Worm (Caenorhabditis elegans) whole organism, dauer: ENCODE data around the gene M28.10.

ENCODE experiments used
- unc-62 ChIP-seq: sonication (generic microtip); optimal IDR thresholded peaks from 2 replicates; lab custom pipeline; 2017; ENCODE audit warnings: missing biosample characterization, missing genetic modification reagents, missing genetic modification characterization

Gene M28.10

ce11 chrII:10646901-10647566 lies at the start of gene M28.10:
Gene M28.10, plus strand, starts transcription at chrII:10647516.
- TF ChIP-seq unc-62 (GFP tag; lab: Kevin White, UChicago), result no peak

DNA sequence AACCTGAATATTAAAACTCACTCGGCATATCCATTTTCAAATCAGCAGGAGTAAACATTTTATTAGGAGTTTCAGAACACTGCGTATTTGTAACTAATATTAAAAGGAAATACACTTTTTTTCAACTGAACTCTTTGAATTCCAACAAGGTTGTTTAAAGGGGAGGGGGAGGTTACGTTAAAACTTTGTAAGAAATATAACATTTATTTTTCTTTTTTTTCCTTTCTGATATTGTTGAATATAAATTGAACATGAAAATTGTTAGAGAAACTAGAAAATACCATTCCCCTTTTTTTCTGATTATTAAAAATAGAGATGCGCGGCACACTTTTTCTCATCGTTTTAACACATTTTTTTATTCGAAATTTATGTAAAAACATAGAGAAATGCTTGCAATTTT lies 49.3 kb upstream of the M28.10 start, which contains the start of gene C14A4.8:
Gene C14A4.8 (minus strand): TSS at position 101 of the 400 bp plus-strand sequence.
- no peak for TF ChIP-seq unc-62 (GFP tag; lab: Kevin White, UChicago)

ce11 chrII:10598970-10599369 lies 48.3 kb upstream of the M28.10 start, which contains the start of gene C14A4.9:
Gene C14A4.9, plus strand, starts transcription at chrII:10599337.
- TF ChIP-seq unc-62 (GFP tag; lab: Kevin White, UChicago), result no peak

DNA sequence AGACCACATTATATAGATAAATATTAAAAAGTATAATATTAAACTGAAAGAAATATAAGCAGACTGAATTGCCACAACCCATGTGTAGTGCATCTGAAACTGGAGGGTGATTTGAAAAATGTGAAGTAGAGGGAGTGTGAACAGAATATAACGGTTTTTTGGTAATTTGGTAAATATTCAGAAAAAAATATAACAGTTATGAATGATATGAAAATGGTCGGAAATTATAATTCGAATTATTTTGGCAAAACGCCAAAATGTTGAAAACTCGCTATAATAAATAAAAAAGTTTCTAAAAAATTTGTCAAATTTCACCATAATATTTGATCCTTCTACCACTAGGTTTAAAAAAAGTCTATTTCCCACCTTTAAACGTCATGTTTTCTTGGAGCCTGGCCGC lies 45.1 kb upstream of the M28.10 start, which contains the start of gene srv-2:
Gene srv-2 (minus strand): TSS at position 101 of the 400 bp plus-strand sequence.
- TF ChIP-seq unc-62 (GFP tag; lab: Kevin White, UChicago), result no peak

- no peak for TF ChIP-seq unc-62 (GFP tag; lab: Kevin White, UChicago)
Observed at ce11 chrII:10603560-10603959, 43.8 kb upstream of the M28.10 start.

ce11 chrII:10605512-10605911 lies 41.8 kb upstream of the M28.10 start, which contains the start of gene taf-13:
Gene taf-13, minus strand, starts transcription at chrII:10605612.
- no peak for TF ChIP-seq unc-62 (GFP tag; lab: Kevin White, UChicago)

- no peak for TF ChIP-seq unc-62 (GFP tag; lab: Kevin White, UChicago)
Observed at ce11 chrII:10607238-10607961, 39.9 kb upstream of the M28.10 start, which contains the start of gene ccm-3. Gene ccm-3, minus strand, starts transcription at chrII:10607275.

ce11 chrII:10608821-10609220 lies 38.5 kb upstream of the M28.10 start:
- TF ChIP-seq unc-62 (GFP tag; lab: Kevin White, UChicago), result no peak

DNA sequence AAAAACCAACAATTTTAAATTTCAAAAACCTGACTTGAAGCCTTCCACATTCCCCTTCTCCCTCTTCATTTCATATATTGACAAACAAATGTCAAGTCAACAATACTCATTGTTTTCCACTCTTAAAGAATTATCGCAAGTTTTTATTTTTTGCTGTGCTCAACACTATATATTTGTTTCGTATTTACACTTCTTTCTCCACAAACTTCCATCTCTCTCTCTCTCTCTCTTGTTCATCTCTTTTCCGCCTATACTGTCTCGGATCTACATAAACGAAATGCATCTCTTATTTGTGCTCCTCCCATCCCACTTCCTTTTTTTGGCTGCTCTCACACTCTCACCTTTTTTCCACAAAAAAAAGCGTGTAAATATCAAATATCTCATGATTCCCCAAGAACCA lies 34.6 kb upstream of the M28.10 start, which contains the start of gene C14A4.12:
Gene C14A4.12 (plus strand): TSS at position 301 of the 400 bp plus-strand sequence.
- TF ChIP-seq unc-62 (GFP tag; lab: Kevin White, UChicago), result no peak

ce11 chrII:10618157-10618556 lies 29.2 kb upstream of the M28.10 start, which contains the start of gene C14A4.13:
Gene C14A4.13, plus strand, starts transcription at chrII:10618457.
- no peak for TF ChIP-seq unc-62 (GFP tag; lab: Kevin White, UChicago)

- TF ChIP-seq unc-62 (GFP tag; lab: Kevin White, UChicago), result no peak
Observed at ce11 chrII:10621965-10622364, 25.4 kb upstream of the M28.10 start, which contains the start of gene cutl-9. Gene cutl-9, plus strand, starts transcription at chrII:10622265.

DNA sequence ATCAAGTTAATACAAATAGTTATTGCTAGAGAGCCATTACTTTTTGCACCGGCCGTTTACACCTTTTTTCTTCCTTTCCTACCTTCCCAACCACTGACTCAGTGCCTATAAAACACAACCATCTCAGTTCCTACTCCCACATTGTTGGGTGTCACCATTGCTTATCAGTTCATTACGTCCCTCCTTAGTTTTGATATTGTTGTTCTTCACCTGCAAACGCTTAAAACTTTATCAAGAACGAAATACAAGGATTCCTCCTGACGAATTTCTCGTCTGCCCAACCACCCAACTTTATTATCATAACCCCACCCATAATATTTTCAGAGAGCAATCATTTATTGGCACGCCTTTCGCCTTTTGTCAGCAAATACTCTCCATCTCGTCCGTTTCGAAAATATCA lies 20.2 kb upstream of the M28.10 start:
- no peak for TF ChIP-seq unc-62 (GFP tag; lab: Kevin White, UChicago)

DNA sequence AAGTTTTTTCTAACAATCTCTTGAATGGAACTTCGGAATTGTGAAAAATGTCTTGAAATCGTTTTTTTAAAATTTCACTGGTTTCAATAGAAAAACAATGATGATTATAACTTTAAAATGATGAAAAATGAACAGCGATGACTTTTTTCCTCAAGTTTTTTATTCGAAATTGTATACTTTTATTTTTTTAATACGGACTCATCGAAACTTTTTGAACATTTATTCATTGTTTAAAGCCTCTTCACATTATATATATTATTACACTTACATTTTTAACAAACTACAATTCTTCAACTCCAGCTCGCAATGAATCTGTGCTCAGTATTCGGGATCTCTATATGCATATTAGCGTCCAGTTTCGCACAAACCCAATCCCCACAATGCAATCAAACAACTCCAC lies 19.4 kb upstream of the M28.10 start, which contains the start of gene M28.8:
Gene M28.8 (plus strand): TSS at position 301 of the 400 bp plus-strand sequence.
- TF ChIP-seq unc-62 (GFP tag; lab: Kevin White, UChicago), result no peak

DNA sequence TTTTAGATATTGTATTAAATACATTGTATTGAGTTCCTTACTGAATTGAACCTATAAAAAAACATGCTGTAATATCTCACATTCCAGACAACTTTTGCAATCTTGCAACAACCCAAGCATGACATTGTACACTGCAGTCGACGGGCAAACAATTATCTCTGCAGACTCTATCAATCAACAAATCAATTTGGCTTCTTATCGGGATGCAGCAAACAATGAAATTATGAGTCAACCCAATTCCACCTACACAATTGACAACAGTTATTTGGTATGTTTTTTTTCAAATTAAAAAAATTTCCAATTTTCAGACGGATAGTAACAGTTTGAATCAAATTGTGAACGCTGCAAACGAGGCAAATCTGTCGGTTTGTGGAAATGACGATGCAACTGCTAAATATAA lies 16.4 kb upstream of the M28.10 start:
- TF ChIP-seq unc-62 (GFP tag; lab: Kevin White, UChicago), result no peak

DNA sequence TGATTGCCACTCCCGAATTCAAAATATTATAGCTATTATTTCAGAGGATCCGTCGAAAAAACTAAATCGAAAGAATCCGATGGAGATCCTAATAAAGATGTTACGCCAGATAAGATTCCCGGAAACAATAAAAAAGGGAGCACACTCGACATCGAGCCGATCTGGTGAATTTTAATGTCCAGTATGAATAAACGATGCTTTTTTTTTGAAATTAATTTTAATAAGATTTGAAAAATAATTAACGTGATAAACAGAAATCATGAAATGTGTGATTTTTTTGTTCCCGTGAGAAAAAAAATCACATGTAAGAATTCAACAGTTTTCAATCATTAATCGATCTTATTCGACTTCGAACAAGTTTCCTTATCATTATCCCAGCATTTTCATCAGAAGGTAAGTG lies 8.2 kb upstream of the M28.10 start, which contains the start of gene M28.9:
Gene M28.9 (plus strand): TSS at position 301 of the 400 bp plus-strand sequence.
- TF ChIP-seq unc-62 (GFP tag; lab: Kevin White, UChicago), result no peak

- TF ChIP-seq unc-62 (GFP tag; lab: Kevin White, UChicago), result no peak
Observed at ce11 chrII:10643403-10643802, 3.9 kb upstream of the M28.10 start, which contains the start of gene M28.4. Gene M28.4, plus strand, starts transcription at chrII:10643703.
